Fruit fly (Drosophila melanogaster): ENCODE measurements around the gene grp.
A peak's percentile ranks its signal among the peaks of the same experiment; 100 is the strongest.

grp gene

DNA sequence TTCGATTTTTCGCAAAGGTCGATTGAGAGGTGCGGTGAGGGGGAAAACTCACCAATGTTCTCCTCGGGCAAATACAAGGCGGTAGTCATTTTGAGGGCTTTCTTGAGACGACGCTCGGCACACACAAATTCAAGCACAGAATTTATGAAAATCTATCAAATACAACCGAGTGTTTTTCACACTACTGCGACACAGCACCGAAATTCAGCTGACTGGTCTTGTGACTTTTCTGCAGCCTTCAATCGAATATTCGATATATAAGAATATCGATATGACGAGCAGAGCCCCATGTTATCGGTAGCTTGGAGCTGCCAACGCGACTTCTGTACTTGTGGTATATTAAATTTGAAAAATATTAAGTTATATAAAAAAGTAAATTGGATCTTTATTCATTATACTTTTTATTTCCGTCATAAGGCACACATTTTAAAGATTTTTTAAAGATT lies 47.7 kb downstream of the grp start, which contains the start of gene VhaSFD (continued):
- TF ChIP-seq net (GFP tag; optimal IDR thresholded peaks at IDR 0.05), result no peak
- no peak for TF ChIP-seq CG6808 (GFP tag; optimal IDR thresholded peaks at IDR 0.05)
- no peak for TF ChIP-seq Blimp-1 (GFP tag; optimal IDR thresholded peaks at IDR 0.05)
- TF ChIP-seq dac (GFP tag; optimal IDR thresholded peaks at IDR 0.05), result no peak
- no peak for TF ChIP-seq CG10631 (GFP tag; optimal IDR thresholded peaks at IDR 0.05)
- TF ChIP-seq lz (GFP tag; optimal IDR thresholded peaks at IDR 0.05), result no peak
- no peak for TF ChIP-seq Sox14 (GFP tag; optimal IDR thresholded peaks at IDR 0.05)
- no peak for TF ChIP-seq spab (GFP tag; optimal IDR thresholded peaks at IDR 0.05)
- TF ChIP-seq Eip78C (GFP tag), result no peak
- TF ChIP-seq CG6276 (GFP tag; optimal IDR thresholded peaks at IDR 0.05), result no peak
- no peak for TF ChIP-seq Smox (GFP tag; optimal IDR thresholded peaks at IDR 0.05)
- no peak for TF ChIP-seq Gug (GFP tag; IDR thresholded peaks at IDR 0.05)

DNA sequence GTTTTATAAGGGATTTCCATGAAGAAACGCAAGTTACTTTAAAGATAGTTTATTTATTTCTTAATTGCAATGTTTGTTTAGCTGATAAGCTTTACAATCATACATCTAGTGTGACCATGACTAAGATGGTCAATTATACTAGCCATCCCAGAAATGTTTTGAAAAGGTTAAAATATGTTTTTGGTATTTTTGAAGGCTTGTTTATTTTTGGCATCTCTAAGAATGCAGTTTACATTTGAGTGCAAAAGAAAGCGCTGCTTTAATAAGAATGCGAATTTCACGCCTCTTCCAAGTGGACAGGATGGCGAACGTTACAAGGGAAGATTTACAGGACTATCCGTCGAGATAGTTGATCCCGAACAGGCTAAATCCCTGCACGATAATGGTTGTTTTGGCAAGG lies 49.7 kb downstream of the grp start, which contains the start of gene Tsen2:
Tsen2 (plus strand) TSS at position 222 of the 400 bp plus-strand sequence.
- peak; percentile 47 for TF ChIP-seq esn (GFP tag; optimal IDR thresholded peaks at IDR 0.05)
- no peak for TF ChIP-seq svp (GFP tag)

dm6 chr2L:16730939-16731338 lies 51.1 kb downstream of the grp start, which contains the start of gene CG17996:
Gene CG17996 (minus strand): TSS chr2L:16731039.
- TF ChIP-seq pdm3 (GFP tag; optimal IDR thresholded peaks at IDR 0.05), result no peak
- TF ChIP-seq Eip93F (GFP tag; optimal IDR thresholded peaks at IDR 0.05), result no peak
- no peak for TF ChIP-seq CG6163 (GFP tag; IDR thresholded peaks at IDR 0.05)
- no peak for TF ChIP-seq dac (GFP tag; optimal IDR thresholded peaks at IDR 0.05)
- TF ChIP-seq Sox102F (GFP tag; optimal IDR thresholded peaks at IDR 0.05), result no peak
- TF ChIP-seq Ets96B (tag; optimal IDR thresholded peaks at IDR 0.05), result no peak
- TF ChIP-seq CG7368 (GFP tag; optimal IDR thresholded peaks at IDR 0.05), result no peak
- no peak for TF ChIP-seq CG10631 (GFP tag; optimal IDR thresholded peaks at IDR 0.05)
- no peak for TF ChIP-seq Sox15 (GFP tag; optimal IDR thresholded peaks at IDR 0.05)
- TF ChIP-seq CG8632 (GFP tag; optimal IDR thresholded peaks at IDR 0.05), result no peak
- TF ChIP-seq OdsH (GFP tag; optimal IDR thresholded peaks at IDR 0.05), result no peak
- TF ChIP-seq topi (GFP tag; optimal IDR thresholded peaks at IDR 0.05), result no peak

dm6 chr2L:16731799-16732198 lies 51.9 kb downstream of the grp start, which contains the start of gene Prosbeta4:
Gene Prosbeta4 (minus strand): TSS chr2L:16732133.
- TF ChIP-seq Eip78C (GFP tag) (no peak), CG1621 (tag; optimal IDR thresholded peaks at IDR 0.05) (no peak), pdm3 (GFP tag; optimal IDR thresholded peaks at IDR 0.05) (no peak)

DNA sequence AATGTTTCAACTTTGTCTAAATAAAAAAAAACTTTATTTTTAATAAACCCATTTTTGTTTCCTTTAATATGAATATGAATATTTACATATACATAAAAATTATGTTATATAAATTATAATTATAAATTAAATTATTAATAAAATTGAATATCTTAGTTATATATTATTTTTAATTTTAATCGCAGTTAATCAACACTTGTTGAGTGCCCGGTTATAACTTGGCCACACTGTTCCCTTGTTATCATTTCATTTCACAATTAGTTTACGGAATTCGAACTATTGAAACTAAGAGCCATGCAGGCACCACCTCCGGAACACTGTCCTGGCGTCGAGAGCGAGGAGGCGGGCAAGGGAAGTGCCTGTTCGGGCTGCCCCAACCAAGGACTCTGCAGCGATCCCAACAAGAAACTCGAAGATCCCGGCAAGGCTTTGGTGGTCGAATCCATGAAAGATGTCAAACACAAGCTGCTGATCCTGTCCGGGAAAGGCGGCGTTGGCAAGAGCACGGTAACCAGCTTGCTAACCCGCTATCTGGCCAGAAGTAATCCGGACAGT lies 52.6 kb downstream of the grp start, which contains the start of gene Nubp1:
Nubp1 (plus strand) TSS at position 213 of the 555 bp plus-strand sequence.
- TF ChIP-seq CG10669 (GFP tag; optimal IDR thresholded peaks at IDR 0.05), result no peak
- TF ChIP-seq CG6792 (GFP tag; optimal IDR thresholded peaks at IDR 0.05), result no peak
- TF ChIP-seq vri (GFP tag; optimal IDR thresholded peaks at IDR 0.05), result no peak
- no peak for TF ChIP-seq Hr39 (GFP tag; optimal IDR thresholded peaks at IDR 0.05)
- TF ChIP-seq Lpt (GFP tag; optimal IDR thresholded peaks at IDR 0.05), result no peak
- TF ChIP-seq CG3919 (GFP tag; optimal IDR thresholded peaks at IDR 0.05), result no peak

dm6 chr2L:16738206-16738900 lies 58.5 kb downstream of the grp start, which contains the start of the genes glu and ChLD3:
Gene glu (minus strand): TSS chr2L:16738388.
Gene ChLD3 (plus strand): TSS chr2L:16738850.
- TF ChIP-seq salr (GFP tag; optimal IDR thresholded peaks at IDR 0.05) (no peak), CG3032 (tag; optimal IDR thresholded peaks at IDR 0.05) (no peak), Ets96B (tag; optimal IDR thresholded peaks at IDR 0.05) (no peak), Gug (GFP tag; IDR thresholded peaks at IDR 0.05) (no peak), CG8319 (GFP tag; optimal IDR thresholded peaks at IDR 0.05) (no peak), Hr38 (GFP tag; optimal IDR thresholded peaks at IDR 0.05) (no peak), CG6808 (GFP tag; optimal IDR thresholded peaks at IDR 0.05) (no peak), Hr4 (GFP tag; optimal IDR thresholded peaks at IDR 0.05) (no peak), Eip93F (GFP tag; optimal IDR thresholded peaks at IDR 0.05) (no peak), CG6163 (GFP tag; IDR thresholded peaks at IDR 0.05) (no peak), esn (GFP tag; optimal IDR thresholded peaks at IDR 0.05) (no peak), CG6854 (GFP tag; optimal IDR thresholded peaks at IDR 0.05) (no peak), CG34406 (GFP tag; optimal IDR thresholded peaks at IDR 0.05) (no peak), net (GFP tag; optimal IDR thresholded peaks at IDR 0.05) (no peak), vri (GFP tag; optimal IDR thresholded peaks at IDR 0.05) (no peak), fd59A (GFP tag; optimal IDR thresholded peaks at IDR 0.05) (no peak)

Measured in whole organism, prepupa.